Fruit fly (Drosophila melanogaster) whole organism, wandering third instar larva: Measurements from ENCODE around the gene hid.
A peak's percentile ranks its signal among the peaks of the same experiment; 100 is the strongest.

Experiments used
- Abd-B ChIP-seq: fragments of >200 bp; optimal IDR thresholded peaks from 2 replicates; lab custom pipeline; 2017; ENCODE audit warnings: missing biosample characterization, missing genetic modification characterization
- CG32264 ChIP-seq: fragments of 200-800 bp; sonication (Bioruptor generic); optimal IDR thresholded peaks from 2 replicates; lab custom pipeline; 2016; ENCODE audit warnings: missing biosample characterization, missing genetic modification characterization
- CG9705 ChIP-seq: fragments of 200-800 bp; sonication (Bioruptor generic); optimal IDR thresholded peaks from 2 replicates; lab custom pipeline; 2018; ENCODE audit warnings: missing biosample characterization, mild to moderate bottlenecking, missing genetic modification characterization
- CrebA ChIP-seq: fragments of 200-800 bp; sonication (Bioruptor generic); optimal IDR thresholded peaks from 2 replicates; lab custom pipeline; 2016; ENCODE audit warnings: missing biosample characterization, mild to moderate bottlenecking, missing genetic modification characterization, borderline replicate concordance
- Dfd ChIP-seq: fragments of >200 bp; optimal IDR thresholded peaks from 2 replicates; lab custom pipeline; 2017; ENCODE audit warnings: missing biosample characterization, missing genetic modification characterization
- Dif ChIP-seq: fragments of 200-275, 200-300 bp; sonication (Bioruptor generic); optimal IDR thresholded peaks from 2 replicates; lab custom pipeline; 2018; ENCODE audit warnings: missing biosample characterization, missing genetic modification characterization; ENCODE audit not compliant: partially characterized antibody
- GATAd ChIP-seq: sonication (Bioruptor generic); optimal IDR thresholded peaks from 2 replicates; lab custom pipeline; 2016; ENCODE audit warnings: missing biosample characterization, missing genetic modification characterization
- HLH106 ChIP-seq: fragments of 200-800 bp; optimal IDR thresholded peaks from 3 replicates; lab custom pipeline; 2019; ENCODE audit warnings: missing biosample characterization, mild to moderate bottlenecking, missing genetic modification characterization, moderate library complexity
- Hnf4 ChIP-seq: fragments of 200-800 bp; sonication (Bioruptor generic); optimal IDR thresholded peaks from 2 replicates; lab custom pipeline; 2016; ENCODE audit warnings: missing biosample characterization, mild to moderate bottlenecking, missing genetic modification characterization
- Hr78 ChIP-seq: fragments of >200 bp; optimal IDR thresholded peaks from 2 replicates; lab custom pipeline; 2017; ENCODE audit warnings: missing biosample characterization, missing genetic modification characterization
- Hr83 ChIP-seq: fragments of 200-300 bp; sonication (Bioruptor generic); optimal IDR thresholded peaks from 2 replicates; lab custom pipeline; 2016; ENCODE audit warnings: missing biosample characterization, mild to moderate bottlenecking, missing genetic modification characterization, moderate library complexity; ENCODE audit not compliant: poor library complexity, severe bottlenecking
- Jra ChIP-seq: sonication (Bioruptor generic); optimal IDR thresholded peaks from 2 replicates; lab custom pipeline; 2016; ENCODE audit warnings: missing biosample characterization, missing genetic modification characterization
- Mio ChIP-seq: sonication (Bioruptor generic); optimal IDR thresholded peaks from 2 replicates; lab custom pipeline; 2016; ENCODE audit warnings: missing biosample characterization, missing genetic modification characterization
- Myc ChIP-seq: fragments of >200 bp; optimal IDR thresholded peaks from 2 replicates; lab custom pipeline; 2017
- N ChIP-seq: fragments of >200 bp; optimal IDR thresholded peaks from 2 replicates; lab custom pipeline; 2018; ENCODE audit warnings: missing biosample characterization, missing external identifiers, missing genetic modification characterization
- OdsH ChIP-seq: fragments of 200-800 bp; sonication (Bioruptor generic); optimal IDR thresholded peaks from 2 replicates; lab custom pipeline; 2016; ENCODE audit warnings: missing biosample characterization, mild to moderate bottlenecking, missing genetic modification characterization
- Rel ChIP-seq, 2 experiments: fragments of 200-800 bp; sonication (Bioruptor generic) in 1 of 2; optimal IDR thresholded peaks; 2 replicates in 1 of 2; 3 replicates in 1 of 2; lab custom pipeline; 2016 to 2019; ENCODE audit warnings: mild to moderate bottlenecking in 2 of 2, missing biosample characterization in 2 of 2, missing genetic modification characterization in 2 of 2, moderate library complexity in 1 of 2
- Sp1 ChIP-seq: fragments of 200-800 bp; sonication (Bioruptor generic); optimal IDR thresholded peaks from 3 replicates; lab custom pipeline; 2019; ENCODE audit warnings: missing biosample characterization, mild to moderate bottlenecking, missing genetic modification characterization, moderate library complexity
- Vsx2 ChIP-seq: fragments of 200-300, 225-300 bp; sonication (Bioruptor generic); optimal IDR thresholded peaks from 2 replicates; lab custom pipeline; 2018; ENCODE audit warnings: missing biosample characterization, missing genetic modification characterization; ENCODE audit not compliant: partially characterized antibody
- br ChIP-seq: fragments of 200-800 bp; sonication (Bioruptor generic); optimal IDR thresholded peaks from 2 replicates; lab custom pipeline; 2016; ENCODE audit warnings: missing biosample characterization, missing genetic modification characterization
- brk ChIP-seq: fragments of 200-800 bp; sonication (Bioruptor generic); optimal IDR thresholded peaks from 2 replicates; lab custom pipeline; 2016; ENCODE audit warnings: missing biosample characterization, mild to moderate bottlenecking, missing genetic modification characterization
- dl ChIP-seq, 2 experiments: fragments of 175-275, 200-275 bp in 1 of 2; fragments of 200-275 bp in 1 of 2; sonication (Bioruptor generic); optimal IDR thresholded peaks; lab custom pipeline; 2018; ENCODE audit warnings: mild to moderate bottlenecking in 2 of 2, missing biosample characterization in 2 of 2, missing genetic modification characterization in 2 of 2, moderate library complexity in 2 of 2; ENCODE audit not compliant: partially characterized antibody in 2 of 2, insufficient read depth in 1 of 2
- dmrt93B ChIP-seq: fragments of 200-800 bp; sonication (Bioruptor generic); optimal IDR thresholded peaks from 2 replicates; lab custom pipeline; 2018; ENCODE audit warnings: missing biosample characterization, mild to moderate bottlenecking, missing genetic modification characterization
- dsf ChIP-seq: sonication (Bioruptor generic); optimal IDR thresholded peaks from 2 replicates; lab custom pipeline; 2016; ENCODE audit warnings: missing biosample characterization, missing genetic modification characterization, borderline replicate concordance
- ey ChIP-seq: fragments of 200-800 bp; sonication (Bioruptor generic); optimal IDR thresholded peaks from 2 replicates; lab custom pipeline; 2016; ENCODE audit warnings: missing biosample characterization, missing genetic modification characterization
- foxo ChIP-seq, 2 experiments: fragments of 200-800 bp; sonication (Bioruptor generic); optimal IDR thresholded peaks; 2 replicates in 1 of 2; 3 replicates in 1 of 2; lab custom pipeline; 2016 to 2017; ENCODE audit warnings: missing biosample characterization in 2 of 2, missing genetic modification characterization in 2 of 2
- fru ChIP-seq: fragments of 200-800 bp; sonication (Bioruptor generic); optimal IDR thresholded peaks from 3 replicates; lab custom pipeline; 2016; ENCODE audit warnings: missing biosample characterization, mild to moderate bottlenecking, missing genetic modification characterization
- h ChIP-seq: fragments of 200-800 bp; sonication (Bioruptor generic); optimal IDR thresholded peaks from 3 replicates; lab custom pipeline; 2016; ENCODE audit warnings: missing biosample characterization, mild to moderate bottlenecking, missing genetic modification characterization
- jim ChIP-seq: fragments of 175-275, 200-325 bp; sonication (Bioruptor generic); optimal IDR thresholded peaks from 2 replicates; lab custom pipeline; 2016; ENCODE audit warnings: missing biosample characterization, mild to moderate bottlenecking, missing genetic modification characterization
- lola ChIP-seq: fragments of >200 bp; optimal IDR thresholded peaks from 2 replicates; lab custom pipeline; 2017; ENCODE audit warnings: missing biosample characterization, missing genetic modification characterization
- pan ChIP-seq: fragments of >200 bp; optimal IDR thresholded peaks from 2 replicates; lab custom pipeline; 2017
- psq ChIP-seq: fragments of 200-800 bp; sonication (Bioruptor generic); optimal IDR thresholded peaks from 3 replicates; lab custom pipeline; 2017; ENCODE audit warnings: missing biosample characterization, mild to moderate bottlenecking, missing genetic modification characterization, moderate library complexity
- rgr ChIP-seq: fragments of 200-800 bp; sonication (Bioruptor generic); optimal IDR thresholded peaks from 3 replicates; lab custom pipeline; 2016; ENCODE audit warnings: missing biosample characterization, mild to moderate bottlenecking, missing genetic modification characterization
- sage ChIP-seq: fragments of 200-800 bp; sonication (Bioruptor generic); optimal IDR thresholded peaks from 2 replicates; lab custom pipeline; 2016; ENCODE audit warnings: missing biosample characterization, mild to moderate bottlenecking, missing genetic modification characterization
- sv ChIP-seq: fragments of 200-800 bp; sonication (Bioruptor generic); optimal IDR thresholded peaks from 3 replicates; lab custom pipeline; 2016; ENCODE audit warnings: missing biosample characterization, missing genetic modification characterization
- tai ChIP-seq: sonication (Bioruptor generic); optimal IDR thresholded peaks from 2 replicates; lab custom pipeline; 2016; ENCODE audit warnings: missing biosample characterization, missing genetic modification characterization
- usp ChIP-seq: fragments of >200 bp; optimal IDR thresholded peaks from 2 replicates; lab custom pipeline; 2017; ENCODE audit warnings: missing biosample characterization, missing genetic modification characterization
- woc ChIP-seq: sonication (Bioruptor generic); optimal IDR thresholded peaks from 2 replicates; lab custom pipeline; 2016; ENCODE audit warnings: missing biosample characterization, mild to moderate bottlenecking, missing genetic modification characterization

Gene hid

DNA sequence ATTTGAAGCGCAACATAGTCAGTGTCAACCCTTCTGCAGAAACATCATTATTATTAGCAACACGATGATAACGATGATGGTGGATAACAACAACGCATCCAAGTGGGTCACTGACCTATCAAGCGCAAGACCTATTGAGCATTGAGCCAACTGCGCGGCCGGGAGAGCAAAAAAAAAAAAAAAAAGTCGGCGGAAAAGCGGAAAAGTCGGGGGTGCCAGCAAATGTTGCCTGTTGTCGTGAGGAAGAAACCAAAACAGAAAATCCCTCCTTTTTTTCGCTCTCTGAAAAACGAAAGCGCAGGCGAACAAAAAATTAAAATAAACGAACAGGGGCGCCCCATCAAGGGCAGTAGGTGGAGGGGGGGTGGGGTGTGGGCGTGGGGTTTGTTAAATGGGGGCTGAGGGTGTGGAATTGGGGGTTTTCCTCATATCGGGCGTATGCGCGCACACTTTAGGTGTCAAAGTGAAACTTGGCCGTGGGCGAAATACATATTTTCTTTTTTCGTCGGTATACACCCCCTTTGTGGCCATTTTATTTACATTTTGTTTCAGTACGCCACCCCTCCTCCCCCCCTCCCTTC, 6.2 kb upstream of the hid start:
- TF ChIP-seq Myc (no peak), Rel (GFP tag; optimal IDR thresholded peaks at IDR 0.05; lab: Kevin White, UChicago) (no peak), Rel (tag; optimal IDR thresholded peaks at IDR 0.05; lab: Kevin White, UChicago) (peak; percentile 38)

DNA sequence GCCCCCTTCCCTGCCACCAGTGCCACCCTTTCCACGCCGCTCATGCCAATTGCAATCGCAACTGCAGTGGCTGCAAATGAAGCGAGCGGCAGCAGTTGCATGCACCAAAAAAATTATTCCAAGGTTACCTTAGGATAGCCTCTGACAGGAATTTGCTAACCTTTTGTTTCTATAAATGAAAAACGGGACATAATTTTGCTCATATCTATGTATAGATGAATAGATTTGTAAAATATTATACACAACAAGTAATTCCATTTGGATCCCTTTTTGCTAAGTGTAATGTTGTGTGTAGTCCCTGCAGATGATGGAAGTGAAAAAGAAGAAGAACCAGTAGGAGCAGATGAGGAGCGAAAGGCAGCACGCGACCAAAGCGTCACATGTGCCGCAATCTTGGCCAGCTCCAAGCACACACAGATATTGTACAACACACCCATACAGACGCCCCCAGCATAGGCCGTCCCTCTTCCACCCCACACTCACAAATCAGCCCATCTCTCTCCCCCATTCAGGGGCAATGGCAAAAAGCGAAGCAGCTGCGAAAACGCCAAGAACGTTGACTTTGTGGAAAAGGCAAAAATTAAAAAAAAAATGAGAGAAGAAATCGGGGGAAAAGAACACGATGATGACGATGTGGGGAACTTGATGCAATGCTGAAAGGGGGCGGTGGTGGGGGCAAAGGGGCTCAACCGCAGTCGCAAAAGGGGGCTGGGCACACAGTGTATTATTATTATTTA, 5.2 kb upstream of the hid start:
- TF ChIP-seq Rel (GFP tag; optimal IDR thresholded peaks at IDR 0.05; lab: Kevin White, UChicago) (peak; percentile 21), Rel (tag; optimal IDR thresholded peaks at IDR 0.05; lab: Kevin White, UChicago) (peak; percentile 41), GATAd (no peak), Mio (GFP tag; lab: Kevin White, UChicago) (no peak), Dif (GFP tag; lab: Kevin White, UChicago) (peak; percentile 5), brk (no peak), CG9705 (GFP tag; lab: Kevin White, UChicago) (no peak), usp (GFP tag; lab: Kevin White, UChicago) (no peak), CG32264 (GFP tag; lab: Kevin White, UChicago) (peak; percentile 73), Sp1 (GFP tag; lab: Kevin White, UChicago) (peak; percentile 90), Jra (GFP tag; lab: Kevin White, UChicago) (peak; percentile 57), woc (peak; percentile 93), lola (GFP tag; lab: Kevin White, UChicago) (no peak), rgr (GFP tag; lab: Kevin White, UChicago) (peak; percentile 89), OdsH (GFP tag; lab: Kevin White, UChicago) (peak; percentile 89), Abd-B (no peak), pan (lab: Kevin White, UChicago) (no peak), Vsx2 (GFP tag; lab: Kevin White, UChicago) (peak; percentile 74), dmrt93B (GFP tag; lab: Kevin White, UChicago) (peak; percentile 69), dl (GFP tag; optimal IDR thresholded peaks at IDR 0.05; lab: Kevin White, UChicago; ENCODE audit: insufficient read depth in 1 of 2, partially characterized antibody in 2 of 2) (no peak), ey (peak; percentile 94), Myc (no peak), HLH106 (tag; lab: Kevin White, UChicago) (peak; percentile 90), fru (peak; percentile 96), tai (peak; percentile 61), Hnf4 (peak; percentile 84), Hr83 (GFP tag; lab: Kevin White, UChicago) (peak; percentile 30), sv (GFP tag; lab: Kevin White, UChicago) (no peak), sage (GFP tag; lab: Kevin White, UChicago) (peak; percentile 91), Hr78 (GFP tag; lab: Kevin White, UChicago) (no peak), psq (GFP tag; lab: Kevin White, UChicago) (peak; percentile 88), CrebA (GFP tag; lab: Kevin White, UChicago) (no peak), N (GFP tag; lab: Kevin White, UChicago) (no peak), h (GFP tag; lab: Kevin White, UChicago) (peak; percentile 93), jim (GFP tag; lab: Kevin White, UChicago) (peak; percentile 6), foxo (GFP tag; optimal IDR thresholded peaks at IDR 0.05; lab: Kevin White, UChicago) (peak; percentile 24 to 95), br (GFP tag; lab: Kevin White, UChicago) (peak; percentile 95), dsf (GFP tag; lab: Kevin White, UChicago) (peak; percentile 6), Dfd (GFP tag; lab: Kevin White, UChicago) (no peak)
